Worm (Caenorhabditis elegans): ENCODE measurements around the gene T09A5.4.

Gene T09A5.4

ce11 chrII:7863480-7864125 lies 17.6 kb downstream of the T09A5.4 start (continued):
- no peak for TF ChIP-seq ceh-58 (GFP tag; IDR thresholded peaks at IDR 0.05)
- TF ChIP-seq ceh-100 (GFP tag; IDR thresholded peaks at IDR 0.05): 0 out of 2 replicates have a peak, but pooled peaks have one; percentile 10
- no peak for TF ChIP-seq bed-2 (GFP tag; IDR thresholded peaks at IDR 0.05)
- no peak for TF ChIP-seq sea-2 (GFP tag; IDR thresholded peaks at IDR 0.05)
- 0 out of 2 replicates have a peak, but pooled peaks have one; percentile 40 for TF ChIP-seq C17E4.6 (GFP tag; IDR thresholded peaks at IDR 0.05)
- no peak for TF ChIP-seq sptf-2 (GFP tag; optimal IDR thresholded peaks at IDR 0.05)
- TF ChIP-seq lin-54 (GFP tag; optimal IDR thresholded peaks at IDR 0.05): peak; percentile 75
- peak; percentile 39 for TF ChIP-seq mcd-1 (GFP tag; IDR thresholded peaks at IDR 0.05)
- TF ChIP-seq attf-6 (GFP tag; IDR thresholded peaks at IDR 0.05): no peak
- TF ChIP-seq nfya-1 (tag; optimal IDR thresholded peaks at IDR 0.05; ENCODE audit: borderline replicate concordance, insufficient read depth): no peak
- peak; percentile 50 for TF ChIP-seq B0336.3 (GFP tag; IDR thresholded peaks at IDR 0.05)
- no peak for TF ChIP-seq unc-62 (GFP tag; optimal IDR thresholded peaks at IDR 0.05)
- TF ChIP-seq C06A6.2 (GFP tag; conservative IDR thresholded peaks at IDR 0.05): no peak
- TF ChIP-seq D2030.7 (GFP tag; IDR thresholded peaks at IDR 0.05): 0 out of 2 replicates have a peak, but pooled peaks have one; percentile 34
- TF ChIP-seq bed-1 (GFP tag; IDR thresholded peaks at IDR 0.05): no peak
- TF ChIP-seq lsy-27 (tag; optimal IDR thresholded peaks at IDR 0.05; ENCODE audit: borderline replicate concordance, insufficient read depth): no peak
- no peak for TF ChIP-seq cebp-2 (GFP tag; IDR thresholded peaks at IDR 0.05)
- no peak for TF ChIP-seq zim-3 (tag; optimal IDR thresholded peaks at IDR 0.05)
- no peak for TF ChIP-seq nhr-120 (GFP tag; IDR thresholded peaks at IDR 0.05)
- no peak for TF ChIP-seq fkh-3 (tag; optimal IDR thresholded peaks at IDR 0.05)
- TF ChIP-seq F57A8.1 (GFP tag; optimal IDR thresholded peaks at IDR 0.05): no peak
- TF ChIP-seq ztf-6 (GFP tag; IDR thresholded peaks at IDR 0.05): no peak
- no peak for TF ChIP-seq ceh-40 (GFP tag; IDR thresholded peaks at IDR 0.05)
- no peak for TF ChIP-seq rcor-1 (GFP tag; IDR thresholded peaks at IDR 0.05)
- no peak for TF ChIP-seq nhr-27 (tag; optimal IDR thresholded peaks at IDR 0.05)
- TF ChIP-seq Y53F4B.3 (GFP tag; IDR thresholded peaks at IDR 0.05): no peak
- TF ChIP-seq lin-26 (GFP tag; IDR thresholded peaks at IDR 0.05): no peak
- TF ChIP-seq ceh-91 (GFP tag; IDR thresholded peaks at IDR 0.05): peak; percentile 37; the same call in 1 of the 2 replicates
- TF ChIP-seq egl-18 (GFP tag; IDR thresholded peaks at IDR 0.05): no peak
- TF ChIP-seq T26A5.8 (tag; optimal IDR thresholded peaks at IDR 0.05): no peak
- TF ChIP-seq K12H6.12 (tag; optimal IDR thresholded peaks at IDR 0.05): no peak

- TF ChIP-seq attf-3 (GFP tag; conservative IDR thresholded peaks at IDR 0.05) (peak; percentile 22; the same call in 1 of the 2 replicates), let-607 (tag; optimal IDR thresholded peaks at IDR 0.05) (peak; percentile 63 to 72), attf-6 (GFP tag; IDR thresholded peaks at IDR 0.05) (no peak)
These were observed 18.2 kb downstream of the T09A5.4 start, which contains the start of gene ostb-1 for ce11 chrII:7864207-7864606. Gene ostb-1 (plus strand): TSS chrII:7864507.

ce11 chrII:7864892-7865291 lies 18.9 kb downstream of the T09A5.4 start:
- TF ChIP-seq K12H6.12 (tag; optimal IDR thresholded peaks at IDR 0.05): no peak
- no peak for TF ChIP-seq nhr-179 (tag; optimal IDR thresholded peaks at IDR 0.05)

- TF ChIP-seq somi-1 (GFP tag; optimal IDR thresholded peaks at IDR 0.05) (no peak), him-1 (tag; optimal IDR thresholded peaks at IDR 0.05) (peak; percentile 80), B0336.3 (GFP tag; IDR thresholded peaks at IDR 0.05) (peak; percentile 25; the same call in 1 of the 2 replicates), bed-1 (GFP tag; IDR thresholded peaks at IDR 0.05) (no peak), athp-1 (tag; optimal IDR thresholded peaks at IDR 0.05) (no peak), dpff-1 (tag; optimal IDR thresholded peaks at IDR 0.05) (peak; percentile 33), unc-130 (GFP tag; optimal IDR thresholded peaks at IDR 0.05) (peak; percentile 76), B0035.1 (tag; optimal IDR thresholded peaks at IDR 0.05) (peak; percentile 4), dpl-1 (GFP tag; optimal IDR thresholded peaks at IDR 0.05) (no peak), efl-1 (GFP tag; optimal IDR thresholded peaks at IDR 0.05) (no peak), nhr-90 (tag; optimal IDR thresholded peaks at IDR 0.05) (no peak), ets-4 (GFP tag; optimal IDR thresholded peaks at IDR 0.05) (no peak), chd-7 (tag; optimal IDR thresholded peaks at IDR 0.05) (no peak), sdz-38 (tag; optimal IDR thresholded peaks at IDR 0.05) (no peak)
These were observed 20.1 kb downstream of the T09A5.4 start for ce11 chrII:7866081-7866480.

All from whole organism, young adult.